Worm (Caenorhabditis elegans) whole organism, L4/young adult: Measurements from ENCODE around the gene crn-3.

Source experiments
- W03F9.2 ChIP-seq: fragments of 150-350 bp; optimal IDR thresholded peaks from 2 replicates; lab custom pipeline; 2014; ENCODE audit warnings: missing biosample characterization, missing genetic modification characterization
- dao-5 ChIP-seq: sonication (generic microtip); optimal IDR thresholded peaks from 2 replicates; lab custom pipeline; 2016; ENCODE audit warnings: missing genotype, missing genetic modification characterization, moderate library complexity, missing compliant biosample characterization
- him-1 ChIP-seq: sonication (generic microtip); optimal IDR thresholded peaks from 2 replicates; lab custom pipeline; 2016; ENCODE audit warnings: missing genotype, missing genetic modification reagents, missing genetic modification characterization, missing compliant biosample characterization

Gene crn-3

DNA sequence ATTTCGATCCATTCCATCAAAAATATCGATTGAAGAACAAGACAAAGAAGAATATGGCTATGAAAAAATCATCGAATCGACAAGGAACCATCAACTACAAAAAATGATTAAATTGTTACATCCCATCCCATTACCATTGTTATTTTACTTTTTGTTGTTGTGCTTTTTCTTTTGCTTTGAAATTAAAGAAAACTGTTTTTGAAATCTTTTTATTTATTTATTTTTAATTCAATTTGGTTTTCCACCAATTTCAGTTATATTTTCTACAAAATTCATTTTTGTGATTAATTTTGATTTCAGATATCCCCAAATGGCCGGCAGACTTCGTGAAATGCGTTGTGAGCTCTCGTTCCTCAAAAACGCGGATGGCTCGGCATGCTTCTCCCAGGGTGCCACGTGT is 4.6 kb downstream of the crn-3 start, which contains the start of gene crn-5:
Gene crn-5, plus strand, starts transcription at position 301 of the 400 bp plus-strand sequence.
- no peak for TF ChIP-seq him-1 (tag; lab: Kevin White, UChicago)
- TF ChIP-seq dao-5 (tag; lab: Kevin White, UChicago), result no peak
- no peak for TF ChIP-seq W03F9.2 (tag; lab: Kevin White, UChicago)

DNA sequence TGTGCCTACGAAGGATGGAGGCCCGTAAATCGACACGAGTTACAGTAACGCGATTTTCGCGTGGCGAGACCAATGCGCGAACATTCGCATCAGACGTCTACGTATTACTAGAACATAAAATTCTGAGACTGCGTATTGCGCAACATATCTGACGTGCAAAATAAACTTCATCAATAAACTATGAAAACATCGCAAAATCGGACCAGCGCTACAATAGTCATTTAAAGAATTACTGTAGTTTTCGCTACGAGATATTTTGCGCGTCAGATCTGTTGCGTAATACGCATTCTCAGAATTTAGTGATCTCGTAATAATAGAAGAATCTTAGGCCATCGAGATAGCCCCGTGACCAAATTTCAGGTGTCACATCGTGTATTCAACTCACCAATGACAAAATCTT is 6.5 kb downstream of the crn-3 start:
- TF ChIP-seq him-1 (tag; lab: Kevin White, UChicago) (no peak), W03F9.2 (tag; lab: Kevin White, UChicago) (no peak), dao-5 (tag; lab: Kevin White, UChicago) (no peak)

DNA sequence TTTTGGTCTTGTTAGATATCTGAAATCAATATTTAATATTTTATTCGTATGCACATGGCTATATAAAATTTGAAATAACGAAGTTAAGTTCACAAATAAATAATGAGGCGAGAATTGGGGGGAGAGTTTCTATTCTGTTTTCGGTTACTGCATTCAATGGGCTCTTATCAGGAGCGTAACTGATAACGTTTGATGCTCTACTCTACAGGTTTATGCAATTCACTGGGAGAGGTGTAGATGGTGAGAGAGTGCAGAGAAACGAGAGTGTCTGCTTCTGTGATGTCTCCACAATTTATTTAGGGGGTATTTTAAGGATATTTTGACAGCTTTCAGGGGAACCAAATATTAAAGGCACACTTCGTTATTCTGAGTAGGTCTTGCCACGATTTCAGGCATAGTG is 6.9 kb downstream of the crn-3 start, which contains the start of gene C14A4.6:
Gene C14A4.6, minus strand, starts transcription at position 19 of the 400 bp plus-strand sequence.
- TF ChIP-seq dao-5 (tag; lab: Kevin White, UChicago), result no peak
- TF ChIP-seq him-1 (tag; lab: Kevin White, UChicago), result no peak
- no peak for TF ChIP-seq W03F9.2 (tag; lab: Kevin White, UChicago)

DNA sequence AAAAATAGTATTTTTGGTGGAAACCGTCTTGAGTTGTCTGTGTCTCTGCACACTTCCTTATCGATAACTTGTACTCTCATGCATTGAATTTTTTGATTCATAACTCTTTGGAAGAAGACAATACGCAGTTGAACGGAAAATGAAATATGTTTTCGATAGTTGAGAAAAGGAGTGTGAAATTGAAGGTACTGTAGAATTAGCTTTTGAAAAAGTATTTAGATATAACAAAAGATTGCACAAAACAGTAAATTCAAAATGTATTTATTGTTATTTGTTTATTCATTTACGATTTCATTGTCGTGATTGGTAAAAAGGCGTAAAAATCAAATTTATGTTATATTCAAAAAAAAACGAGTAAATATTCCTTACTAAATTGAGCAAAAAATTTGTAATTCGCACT is 8.6 kb downstream of the crn-3 start, which contains the start of gene C14A4.7:
Gene C14A4.7, minus strand, starts transcription at position 101 of the 400 bp plus-strand sequence.
- no peak for TF ChIP-seq dao-5 (tag; lab: Kevin White, UChicago)
- TF ChIP-seq W03F9.2 (tag; lab: Kevin White, UChicago), result no peak
- no peak for TF ChIP-seq him-1 (tag; lab: Kevin White, UChicago)

DNA sequence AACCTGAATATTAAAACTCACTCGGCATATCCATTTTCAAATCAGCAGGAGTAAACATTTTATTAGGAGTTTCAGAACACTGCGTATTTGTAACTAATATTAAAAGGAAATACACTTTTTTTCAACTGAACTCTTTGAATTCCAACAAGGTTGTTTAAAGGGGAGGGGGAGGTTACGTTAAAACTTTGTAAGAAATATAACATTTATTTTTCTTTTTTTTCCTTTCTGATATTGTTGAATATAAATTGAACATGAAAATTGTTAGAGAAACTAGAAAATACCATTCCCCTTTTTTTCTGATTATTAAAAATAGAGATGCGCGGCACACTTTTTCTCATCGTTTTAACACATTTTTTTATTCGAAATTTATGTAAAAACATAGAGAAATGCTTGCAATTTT is 10.2 kb downstream of the crn-3 start, which contains the start of gene C14A4.8:
Gene C14A4.8, minus strand, starts transcription at position 101 of the 400 bp plus-strand sequence.
- TF ChIP-seq W03F9.2 (tag; lab: Kevin White, UChicago) (no peak), him-1 (tag; lab: Kevin White, UChicago) (no peak), dao-5 (tag; lab: Kevin White, UChicago) (no peak)

DNA sequence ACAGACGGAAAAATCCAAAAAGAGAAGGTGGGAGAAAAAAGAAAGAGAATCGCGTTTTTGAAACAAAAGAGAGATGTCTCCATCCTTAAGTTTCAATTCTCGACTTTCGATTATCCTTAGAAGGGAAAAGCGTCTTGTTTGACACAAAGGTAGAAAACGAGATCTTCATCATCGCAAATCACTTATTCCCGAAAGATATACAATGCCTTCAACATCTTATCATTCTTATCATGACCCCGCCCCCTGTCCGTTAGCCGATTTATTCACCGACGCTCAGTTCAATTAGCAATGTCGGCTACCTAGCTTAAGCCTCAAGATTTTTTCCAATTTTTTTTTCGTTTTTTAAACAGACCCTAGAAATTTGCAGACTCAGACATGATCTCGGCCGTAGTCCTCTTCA is 11.1 kb downstream of the crn-3 start, which contains the start of gene C14A4.9:
Gene C14A4.9, plus strand, starts transcription at position 368 of the 400 bp plus-strand sequence.
- TF ChIP-seq dao-5 (tag; lab: Kevin White, UChicago) (no peak), him-1 (tag; lab: Kevin White, UChicago) (no peak), W03F9.2 (tag; lab: Kevin White, UChicago) (no peak)

DNA sequence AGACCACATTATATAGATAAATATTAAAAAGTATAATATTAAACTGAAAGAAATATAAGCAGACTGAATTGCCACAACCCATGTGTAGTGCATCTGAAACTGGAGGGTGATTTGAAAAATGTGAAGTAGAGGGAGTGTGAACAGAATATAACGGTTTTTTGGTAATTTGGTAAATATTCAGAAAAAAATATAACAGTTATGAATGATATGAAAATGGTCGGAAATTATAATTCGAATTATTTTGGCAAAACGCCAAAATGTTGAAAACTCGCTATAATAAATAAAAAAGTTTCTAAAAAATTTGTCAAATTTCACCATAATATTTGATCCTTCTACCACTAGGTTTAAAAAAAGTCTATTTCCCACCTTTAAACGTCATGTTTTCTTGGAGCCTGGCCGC is 14.3 kb downstream of the crn-3 start, which contains the start of gene srv-2:
Gene srv-2, minus strand, starts transcription at position 101 of the 400 bp plus-strand sequence.
- no peak for TF ChIP-seq him-1 (tag; lab: Kevin White, UChicago)
- no peak for TF ChIP-seq dao-5 (tag; lab: Kevin White, UChicago)
- no peak for TF ChIP-seq W03F9.2 (tag; lab: Kevin White, UChicago)

DNA sequence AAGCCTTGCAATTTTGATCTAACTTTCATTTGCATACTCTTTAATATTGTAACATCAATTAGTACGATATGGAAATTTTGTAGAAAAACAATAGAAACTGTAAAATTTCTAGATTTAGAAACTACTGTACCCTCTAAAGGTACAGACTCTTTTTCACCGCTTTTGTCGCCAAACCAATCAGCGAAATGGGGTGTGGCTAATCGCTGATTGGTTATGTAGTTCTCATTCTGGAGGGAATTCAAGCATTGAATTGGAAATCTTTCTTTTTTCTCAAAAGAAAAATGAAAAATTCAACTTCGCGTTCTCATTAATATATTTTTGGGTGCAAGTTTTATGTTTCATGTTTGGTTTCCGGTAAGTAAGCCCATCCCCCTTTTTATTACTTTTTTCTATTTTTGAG is 15.7 kb downstream of the crn-3 start:
- no peak for TF ChIP-seq dao-5 (tag; lab: Kevin White, UChicago)
- no peak for TF ChIP-seq him-1 (tag; lab: Kevin White, UChicago)
- no peak for TF ChIP-seq W03F9.2 (tag; lab: Kevin White, UChicago)

DNA sequence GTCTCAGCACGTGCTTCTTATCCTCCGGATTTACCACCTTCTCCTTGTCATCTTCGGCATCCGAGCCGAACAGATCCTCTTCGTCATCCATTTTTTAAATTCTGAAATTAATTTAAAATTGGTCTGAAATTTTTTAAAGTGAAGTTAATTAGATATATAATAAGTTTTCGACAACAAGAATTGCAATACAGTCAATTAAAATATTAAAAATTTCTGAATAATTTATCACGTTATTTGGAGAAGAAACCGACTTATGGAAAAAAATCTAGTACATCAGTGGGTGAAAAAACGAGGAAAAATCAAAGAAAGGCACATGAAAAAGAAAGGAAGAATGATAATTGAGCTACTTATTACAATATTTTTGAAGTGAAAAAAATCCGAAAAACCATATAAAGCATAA is 17.7 kb downstream of the crn-3 start, which contains the start of gene taf-13:
Gene taf-13, minus strand, starts transcription at position 101 of the 400 bp plus-strand sequence.
- no peak for TF ChIP-seq dao-5 (tag; lab: Kevin White, UChicago)
- TF ChIP-seq W03F9.2 (tag; lab: Kevin White, UChicago), result no peak
- no peak for TF ChIP-seq him-1 (tag; lab: Kevin White, UChicago)

DNA sequence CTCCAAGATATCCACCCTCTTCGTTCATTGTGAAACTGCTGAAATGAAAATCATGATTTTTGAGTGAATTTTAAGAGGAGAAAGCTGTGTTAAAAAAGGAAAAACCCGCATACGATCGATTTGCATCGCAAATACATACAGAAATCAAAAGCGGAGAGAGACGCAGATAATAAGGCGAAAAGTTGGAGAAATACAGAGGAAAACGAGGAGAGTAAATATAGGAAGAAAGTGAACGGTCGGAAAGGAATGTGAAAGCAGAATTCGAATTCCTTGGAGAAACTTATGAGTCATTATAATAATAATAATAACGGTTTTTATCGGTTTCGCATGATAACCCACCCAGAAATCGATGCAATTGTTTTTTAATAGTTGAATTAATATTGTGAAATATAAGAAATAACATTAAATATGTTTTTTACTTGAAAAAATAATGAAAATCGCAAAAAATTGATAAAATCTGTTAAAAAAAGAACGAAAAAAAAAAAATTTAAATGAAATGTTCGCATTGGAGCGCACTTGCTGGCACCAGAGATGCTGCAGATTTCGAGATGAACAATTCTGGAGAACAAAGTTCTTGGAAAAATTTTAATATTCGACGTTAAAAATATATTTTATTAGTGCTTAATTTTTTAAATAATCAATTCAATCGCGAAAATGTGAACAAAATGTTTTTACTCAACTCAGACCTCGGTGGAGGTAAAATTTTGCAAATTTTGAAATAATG is 19.6 kb downstream of the crn-3 start, which contains the start of gene ccm-3:
Gene ccm-3, minus strand, starts transcription at position 38 of the 724 bp plus-strand sequence.
- TF ChIP-seq him-1 (tag; lab: Kevin White, UChicago) (no peak), W03F9.2 (tag; lab: Kevin White, UChicago) (no peak), dao-5 (tag; lab: Kevin White, UChicago) (no peak)

DNA sequence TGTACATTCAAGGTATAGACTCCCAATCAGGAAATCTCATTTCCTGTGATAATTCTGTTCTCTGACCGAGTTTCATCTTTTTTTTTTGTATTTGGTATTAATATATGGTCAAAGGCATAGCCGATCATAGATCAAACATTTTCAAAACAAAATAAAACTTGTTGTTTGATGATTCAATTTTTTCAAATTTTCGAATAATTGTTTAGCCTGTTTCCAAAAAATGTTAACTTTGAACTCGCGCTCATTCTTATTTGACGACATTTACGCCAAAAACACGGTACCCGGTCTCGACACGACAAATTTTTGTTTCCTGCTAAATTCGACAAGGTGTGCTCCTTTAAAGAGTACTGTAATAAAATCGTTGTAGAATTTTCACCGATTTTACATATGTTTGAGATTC is 21.0 kb downstream of the crn-3 start:
- TF ChIP-seq W03F9.2 (tag; lab: Kevin White, UChicago) (no peak), dao-5 (tag; lab: Kevin White, UChicago) (no peak), him-1 (tag; lab: Kevin White, UChicago) (no peak)

DNA sequence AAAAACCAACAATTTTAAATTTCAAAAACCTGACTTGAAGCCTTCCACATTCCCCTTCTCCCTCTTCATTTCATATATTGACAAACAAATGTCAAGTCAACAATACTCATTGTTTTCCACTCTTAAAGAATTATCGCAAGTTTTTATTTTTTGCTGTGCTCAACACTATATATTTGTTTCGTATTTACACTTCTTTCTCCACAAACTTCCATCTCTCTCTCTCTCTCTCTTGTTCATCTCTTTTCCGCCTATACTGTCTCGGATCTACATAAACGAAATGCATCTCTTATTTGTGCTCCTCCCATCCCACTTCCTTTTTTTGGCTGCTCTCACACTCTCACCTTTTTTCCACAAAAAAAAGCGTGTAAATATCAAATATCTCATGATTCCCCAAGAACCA is 24.9 kb downstream of the crn-3 start, which contains the start of gene C14A4.12:
Gene C14A4.12, plus strand, starts transcription at position 301 of the 400 bp plus-strand sequence.
- TF ChIP-seq dao-5 (tag; lab: Kevin White, UChicago), result no peak
- no peak for TF ChIP-seq him-1 (tag; lab: Kevin White, UChicago)
- TF ChIP-seq W03F9.2 (tag; lab: Kevin White, UChicago), result no peak

DNA sequence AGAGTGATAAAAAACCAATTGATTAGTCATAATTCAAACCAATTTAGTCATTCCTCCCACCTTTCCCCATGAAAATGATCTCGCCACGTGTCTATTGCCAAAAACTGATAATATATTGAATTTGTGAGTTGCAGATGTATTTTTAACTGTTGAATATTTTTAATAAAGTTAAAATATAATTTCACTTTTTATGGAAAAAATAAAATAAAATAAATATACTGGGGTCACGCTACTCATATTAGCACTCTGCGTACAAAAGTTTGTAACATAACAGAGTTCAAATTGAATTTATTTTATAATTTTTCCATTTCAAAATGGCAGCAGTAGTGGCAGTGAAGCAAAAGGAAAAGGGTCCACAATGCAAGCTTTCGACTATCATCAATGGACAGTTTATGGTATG is 30.3 kb downstream of the crn-3 start, which contains the start of gene C14A4.13:
Gene C14A4.13, plus strand, starts transcription at position 301 of the 400 bp plus-strand sequence.
- TF ChIP-seq dao-5 (tag; lab: Kevin White, UChicago) (no peak), W03F9.2 (tag; lab: Kevin White, UChicago) (no peak), him-1 (tag; lab: Kevin White, UChicago) (no peak)
